Fruit fly (Drosophila melanogaster) ovary, adult (tissue): ENCODE measurements around the gene dyw.

Experiments
- CG17801 ChIP-seq: fragments of 200-800 bp; optimal IDR thresholded peaks from 2 replicates; lab custom pipeline; 2019; ENCODE audit warnings: missing biosample characterization, mild to moderate bottlenecking, missing genetic modification characterization, moderate library complexity; ENCODE audit not compliant: partially characterized antibody

The dyw gene

dm6 chrX:2693786-2694185, at the start of gene dyw:
dyw (minus strand) TSS chrX:2693886.
- TF ChIP-seq CG17801 (GFP tag; lab: Kevin White, UChicago) = no peak

- peak; percentile 24 for TF ChIP-seq CG17801 (GFP tag; lab: Kevin White, UChicago)
These were observed 49.3 kb upstream of the dyw start for dm6 chrX:2743020-2743419.

- peak; percentile 86 for TF ChIP-seq CG17801 (GFP tag; lab: Kevin White, UChicago)
These were observed 48.4 kb upstream of the dyw start for dm6 chrX:2742067-2742466.

dm6 chrX:2740084-2740483, 46.4 kb upstream of the dyw start, which contains the start of gene kirre:
kirre (plus strand) TSS chrX:2740384.
- no peak for TF ChIP-seq CG17801 (GFP tag; lab: Kevin White, UChicago)

- no peak for TF ChIP-seq CG17801 (GFP tag; lab: Kevin White, UChicago)
These were observed 45.0 kb upstream of the dyw start, which contains the start of gene crm for dm6 chrX:2738663-2739062. crm (minus strand) TSS chrX:2738773.

dm6 chrX:2732127-2732526, 38.4 kb upstream of the dyw start, which contains the start of the genes ttm50 and CG2712:
ttm50 (minus strand) TSS chrX:2732190.
CG2712 (plus strand) TSS chrX:2732469.
- TF ChIP-seq CG17801 (GFP tag; lab: Kevin White, UChicago) = peak; percentile 60

- TF ChIP-seq CG17801 (GFP tag; lab: Kevin White, UChicago) = peak; percentile 26
These were observed 33.8 kb upstream of the dyw start, which contains the start of gene dwg for dm6 chrX:2727506-2727905. dwg (plus strand) TSS chrX:2727698.

dm6 chrX:2726420-2726819, 32.7 kb upstream of the dyw start, which contains the start of gene vilya:
vilya (plus strand) TSS chrX:2726678.
- TF ChIP-seq CG17801 (GFP tag; lab: Kevin White, UChicago) = no peak

- TF ChIP-seq CG17801 (GFP tag; lab: Kevin White, UChicago) = peak; percentile 38
These were observed 26.4 kb upstream of the dyw start, which contains the start of gene CG2701 for dm6 chrX:2720122-2720521. CG2701 (minus strand) TSS chrX:2720327.

dm6 chrX:2714730-2715129, 21.0 kb upstream of the dyw start:
- peak; percentile 65 for TF ChIP-seq CG17801 (GFP tag; lab: Kevin White, UChicago)

- peak; percentile 29 for TF ChIP-seq CG17801 (GFP tag; lab: Kevin White, UChicago)
These were observed 20.1 kb upstream of the dyw start, which contains the start of the genes CG2685 and CG2694 for dm6 chrX:2713776-2714175. CG2685 (minus strand) TSS chrX:2713960. CG2694 (plus strand) TSS chrX:2714079.

- no peak for TF ChIP-seq CG17801 (GFP tag; lab: Kevin White, UChicago)
These were observed 14.6 kb upstream of the dyw start, which contains the start of gene CG2681 for dm6 chrX:2708156-2708734. CG2681 (plus strand) TSS chrX:2708684.

dm6 chrX:2707377-2708090, 13.8 kb upstream of the dyw start, which contains the start of gene CG2680:
CG2680 (minus strand) TSS chrX:2707427.
- no peak for TF ChIP-seq CG17801 (GFP tag; lab: Kevin White, UChicago)

dm6 chrX:2704134-2704773, 10.6 kb upstream of the dyw start, which contains the start of gene eIF2Bbeta:
eIF2Bbeta (plus strand) TSS chrX:2704571.
- no peak for TF ChIP-seq CG17801 (GFP tag; lab: Kevin White, UChicago)

- peak; percentile 100 for TF ChIP-seq CG17801 (GFP tag; lab: Kevin White, UChicago)
These were observed 10.0 kb upstream of the dyw start, which contains the start of gene Ugalt for dm6 chrX:2703693-2704092. Ugalt (minus strand) TSS chrX:2703852.
